Fruit fly (Drosophila melanogaster) whole organism, pupa: ENCODE measurements around the gene Gagr.
A peak's percentile ranks its signal among the peaks of the same experiment; 100 is the strongest.

Source experiments
- CG10348 ChIP-seq: fragments of 200-800 bp; sonication (Bioruptor generic); IDR thresholded peaks from 2 replicates; pipeline ENCODE4 v1.3.6; 2022; ENCODE audit warnings: missing biosample characterization, missing genetic modification characterization
- CG12605 ChIP-seq: fragments of 200-800 bp; sonication (Bioruptor generic); IDR thresholded peaks from 2 replicates; pipeline ENCODE4 v1.3.6; 2022; ENCODE audit warnings: missing biosample characterization, missing genetic modification characterization
- CG13204 ChIP-seq: fragments of 200-800 bp; sonication (Bioruptor generic); optimal IDR thresholded peaks from 2 replicates; lab custom pipeline; 2018; ENCODE audit warnings: missing biosample characterization, mild to moderate bottlenecking, missing genetic modification characterization, moderate library complexity
- CG14655 ChIP-seq: fragments of 200-800 bp; sonication (Bioruptor generic); optimal IDR thresholded peaks from 3 replicates; lab custom pipeline; 2017; ENCODE audit warnings: mild to moderate bottlenecking, missing biosample characterization, missing genetic modification reagents, missing genetic modification characterization
- CG15710 ChIP-seq: fragments of 200-800 bp; sonication (Bioruptor generic); optimal IDR thresholded peaks from 2 replicates; lab custom pipeline; 2018; ENCODE audit warnings: missing biosample characterization, mild to moderate bottlenecking, missing genetic modification characterization, moderate library complexity
- CG17806 ChIP-seq: fragments of 200-800 bp; sonication (Bioruptor generic); optimal IDR thresholded peaks from 2 replicates; lab custom pipeline; 2018; ENCODE audit warnings: missing biosample characterization, mild to moderate bottlenecking, missing genetic modification characterization, moderate library complexity
- CG32121 ChIP-seq: fragments of 200-800 bp; sonication (Bioruptor generic); IDR thresholded peaks from 2 replicates; pipeline ENCODE4 v1.3.6; 2022; ENCODE audit warnings: missing biosample characterization, missing genetic modification characterization
- CG34367 ChIP-seq: fragments of 200-800 bp; sonication (Bioruptor generic); optimal IDR thresholded peaks from 2 replicates; lab custom pipeline; 2018; ENCODE audit warnings: missing biosample characterization, mild to moderate bottlenecking, missing genetic modification characterization
- CG4496 ChIP-seq: fragments of 200-800 bp; sonication (Bioruptor generic); IDR thresholded peaks from 3 replicates; pipeline ENCODE4 v1.3.6; 2022; ENCODE audit warnings: missing biosample characterization, missing genetic modification characterization
- CG8159 ChIP-seq: fragments of 200-800 bp; sonication (Bioruptor generic); optimal IDR thresholded peaks from 3 replicates; lab custom pipeline; 2018; ENCODE audit warnings: missing biosample characterization, mild to moderate bottlenecking, missing genetic modification characterization, moderate library complexity
- CG8301 ChIP-seq: fragments of 200-800 bp; sonication (Bioruptor generic); optimal IDR thresholded peaks from 2 replicates; lab custom pipeline; 2018; ENCODE audit warnings: missing biosample characterization, mild to moderate bottlenecking, missing genetic modification characterization
- CG9948 ChIP-seq: fragments of 200-800 bp; sonication (Bioruptor generic); optimal IDR thresholded peaks from 2 replicates; lab custom pipeline; 2018; ENCODE audit warnings: missing biosample characterization, mild to moderate bottlenecking, missing genetic modification characterization, moderate library complexity
- D1 ChIP-seq: fragments of 200-800 bp; sonication (Bioruptor generic); optimal IDR thresholded peaks from 2 replicates; lab custom pipeline; 2018; ENCODE audit warnings: missing biosample characterization, mild to moderate bottlenecking, missing genetic modification characterization, moderate library complexity
- EcR ChIP-seq: fragments of 200-800 bp; sonication (Bioruptor generic); optimal IDR thresholded peaks from 3 replicates; lab custom pipeline; 2019; ENCODE audit warnings: missing biosample characterization, missing genetic modification characterization, mild to moderate bottlenecking, moderate library complexity, missing genetic modification reagents
- Ets98B ChIP-seq: fragments of 200-800 bp; sonication (Bioruptor generic); IDR thresholded peaks from 2 replicates; pipeline ENCODE4 v1.3.6; 2022; ENCODE audit warnings: missing biosample characterization, missing genetic modification characterization
- Pif1A ChIP-seq: fragments of 200-800 bp; sonication (Bioruptor generic); optimal IDR thresholded peaks from 3 replicates; lab custom pipeline; 2016; ENCODE audit warnings: missing biosample characterization, missing genetic modification characterization
- Pif1B ChIP-seq: fragments of 200-800 bp; sonication (Bioruptor generic); optimal IDR thresholded peaks from 3 replicates; lab custom pipeline; 2016; ENCODE audit warnings: missing biosample characterization, missing genetic modification characterization
- Snoo ChIP-seq: fragments of 200-800 bp; sonication (Bioruptor generic); optimal IDR thresholded peaks from 3 replicates; lab custom pipeline; 2017; ENCODE audit warnings: missing biosample characterization, mild to moderate bottlenecking, missing genetic modification characterization, inconsistent platforms
- fd96Ca ChIP-seq: fragments of 200-800 bp; sonication (Bioruptor generic); IDR thresholded peaks from 3 replicates; pipeline ENCODE4 v1.3.6; 2022; ENCODE audit warnings: missing biosample characterization, missing genetic modification characterization
- gl ChIP-seq: fragments of 200-800 bp; sonication (Bioruptor generic); optimal IDR thresholded peaks from 2 replicates; lab custom pipeline; 2018; ENCODE audit warnings: missing biosample characterization, mild to moderate bottlenecking, missing genetic modification characterization
- rn ChIP-seq: fragments of 200-800 bp; sonication (Bioruptor generic); IDR thresholded peaks from 2 replicates; pipeline ENCODE4 v1.3.6; 2022; ENCODE audit warnings: missing biosample characterization, missing genetic modification characterization

The Gagr gene

DNA sequence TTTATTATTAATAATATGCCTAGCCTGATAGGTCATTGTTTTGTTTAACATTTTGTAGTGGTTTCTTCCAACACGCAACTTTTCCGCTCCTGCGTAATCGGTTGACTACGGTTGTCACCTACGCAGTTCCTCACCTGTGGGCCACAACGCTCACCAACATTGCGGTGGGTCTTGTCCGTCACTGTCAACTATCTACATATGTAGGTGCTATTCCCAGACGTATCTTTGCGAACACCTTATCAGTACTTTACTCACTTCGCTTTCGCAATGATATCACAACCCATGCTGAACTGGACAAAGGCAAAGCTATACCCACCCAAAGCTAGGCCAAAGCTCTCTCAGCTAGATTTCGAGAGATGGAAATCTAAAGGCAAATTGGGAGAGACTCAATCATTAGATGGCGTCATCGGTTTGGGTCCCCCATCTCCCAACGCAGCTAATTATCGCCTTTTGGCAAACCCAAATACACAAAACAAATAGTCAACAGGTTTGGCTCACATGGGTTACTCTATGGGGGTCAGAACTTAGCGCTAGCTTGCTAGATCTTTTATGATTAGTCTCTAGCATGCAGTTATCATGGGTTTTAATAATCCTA lies 38.1 kb upstream of the Gagr start:
- 0 out of 3 replicates have a peak, but pooled peaks have one; percentile 9 for TF ChIP-seq fd96Ca
- TF ChIP-seq CG14655 (GFP tag; lab: Kevin White, UChicago): no peak

DNA sequence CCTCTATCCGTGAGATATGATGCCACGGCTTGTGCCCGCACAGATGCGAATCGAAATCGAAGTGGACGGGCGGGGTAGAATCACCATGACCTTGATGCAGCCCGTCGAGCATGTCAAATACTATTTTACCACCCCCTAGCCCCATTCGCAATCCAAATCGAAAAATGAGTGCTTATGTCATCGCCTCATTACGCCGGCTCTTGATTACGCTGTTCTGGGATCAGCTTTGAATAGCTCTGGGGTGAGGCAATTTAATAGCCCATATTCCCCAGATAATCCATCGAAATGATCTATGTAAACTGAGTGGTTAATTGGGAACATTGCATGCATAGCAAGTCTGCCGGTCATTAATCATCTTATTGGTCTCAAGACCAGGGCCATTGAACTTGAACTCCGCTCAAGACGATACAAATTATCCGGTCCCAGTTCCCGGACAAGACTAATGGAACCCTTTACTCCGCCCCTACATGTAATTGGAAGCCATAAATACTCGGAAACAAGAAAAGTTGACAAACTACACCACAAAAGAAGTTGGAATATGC lies 37.1 kb upstream of the Gagr start:
- no peak for TF ChIP-seq Pif1B (GFP tag; lab: Kevin White, UChicago)
- no peak for TF ChIP-seq CG12605 (GFP tag; lab: Robert Waterston, UW)
- no peak for TF ChIP-seq Ets98B (GFP tag; lab: Robert Waterston, UW)
- TF ChIP-seq EcR: peak; percentile 91
- no peak for TF ChIP-seq CG13204
- TF ChIP-seq CG17806 (tag; lab: Kevin White, UChicago): no peak

- no peak for TF ChIP-seq Pif1B (GFP tag; lab: Kevin White, UChicago)
- TF ChIP-seq CG8159 (tag; lab: Kevin White, UChicago): peak; percentile 62
- TF ChIP-seq Ets98B (GFP tag; lab: Robert Waterston, UW): no peak
- peak; percentile 27 for TF ChIP-seq CG9948 (tag; lab: Kevin White, UChicago)
- TF ChIP-seq CG17806 (tag; lab: Kevin White, UChicago): no peak
- TF ChIP-seq CG15710 (tag; lab: Kevin White, UChicago): peak; percentile 16
- TF ChIP-seq gl (tag; lab: Kevin White, UChicago): no peak
- peak; percentile 52 for TF ChIP-seq D1 (tag; lab: Kevin White, UChicago)
- no peak for TF ChIP-seq Snoo (tag; lab: Kevin White, UChicago)
- TF ChIP-seq, all 21 proteins: peak for 4
Observed at dm6 chr3L:16357860-16358259, 36.5 kb upstream of the Gagr start.

- TF ChIP-seq CG13204 (no peak), CG12605 (GFP tag; lab: Robert Waterston, UW) (no peak), CG15710 (tag; lab: Kevin White, UChicago) (no peak), Pif1A (no peak), CG9948 (tag; lab: Kevin White, UChicago) (no peak), fd96Ca (no peak), Pif1B (GFP tag; lab: Kevin White, UChicago) (no peak), CG10348 (GFP tag; lab: Robert Waterston, UW) (no peak), gl (tag; lab: Kevin White, UChicago) (no peak), CG17806 (tag; lab: Kevin White, UChicago) (no peak), Ets98B (GFP tag; lab: Robert Waterston, UW) (no peak), CG32121 (GFP tag; lab: Robert Waterston, UW) (no peak), CG4496 (GFP tag; lab: Robert Waterston, UW) (no peak), CG8301 (tag; lab: Kevin White, UChicago) (no peak), D1 (tag; lab: Kevin White, UChicago) (no peak), CG34367 (tag; lab: Kevin White, UChicago) (no peak), Snoo (tag; lab: Kevin White, UChicago) (no peak)
- TF ChIP-seq, all 21 proteins: peak for 0
Observed at dm6 chr3L:16359219-16359748, 35.1 kb upstream of the Gagr start, which contains the start of gene ringer. TSS of gene ringer (minus strand) at chr3L:16359428.

DNA sequence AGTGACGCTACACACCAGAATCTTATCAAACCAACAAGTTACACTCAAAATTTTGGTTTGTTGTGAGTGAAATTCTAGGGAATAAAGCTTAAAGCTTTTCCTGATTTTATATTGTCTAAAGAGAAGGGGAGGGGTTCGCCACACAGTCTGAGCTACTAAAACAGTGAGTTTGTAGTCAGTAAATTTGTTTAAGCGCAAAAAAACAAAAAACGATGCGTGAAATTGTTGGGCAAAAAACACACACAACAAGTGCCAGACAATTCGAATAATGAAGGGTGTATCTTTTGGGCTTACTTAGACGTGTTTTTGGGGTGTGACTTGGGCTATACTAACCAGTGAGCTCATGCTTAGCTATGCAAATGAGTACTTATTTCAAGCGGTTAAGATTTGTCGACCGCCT lies 34.6 kb upstream of the Gagr start:
- TF ChIP-seq D1 (tag; lab: Kevin White, UChicago) (no peak), CG34367 (tag; lab: Kevin White, UChicago) (no peak), EcR (no peak), rn (GFP tag; lab: Robert Waterston, UW) (no peak), CG9948 (tag; lab: Kevin White, UChicago) (no peak), Snoo (tag; lab: Kevin White, UChicago) (no peak), CG13204 (no peak), CG14655 (GFP tag; lab: Kevin White, UChicago) (no peak), CG4496 (GFP tag; lab: Robert Waterston, UW) (no peak)

- TF ChIP-seq CG32121 (GFP tag; lab: Robert Waterston, UW) (no peak), CG15710 (tag; lab: Kevin White, UChicago) (peak; percentile 97), Pif1B (GFP tag; lab: Kevin White, UChicago) (peak; percentile 84), fd96Ca (0 out of 3 replicates have a peak, but pooled peaks have one; percentile 22), Pif1A (peak; percentile 83), rn (GFP tag; lab: Robert Waterston, UW) (no peak), CG14655 (GFP tag; lab: Kevin White, UChicago) (peak; percentile 83), gl (tag; lab: Kevin White, UChicago) (peak; percentile 86), CG8159 (tag; lab: Kevin White, UChicago) (peak; percentile 98), CG10348 (GFP tag; lab: Robert Waterston, UW) (no peak), EcR (peak; percentile 91), Ets98B (GFP tag; lab: Robert Waterston, UW) (no peak), CG8301 (tag; lab: Kevin White, UChicago) (peak; percentile 67), CG12605 (GFP tag; lab: Robert Waterston, UW) (no peak), CG17806 (tag; lab: Kevin White, UChicago) (peak; percentile 94), CG9948 (tag; lab: Kevin White, UChicago) (peak; percentile 98), D1 (tag; lab: Kevin White, UChicago) (peak; percentile 93), CG34367 (tag; lab: Kevin White, UChicago) (peak; percentile 95), Snoo (tag; lab: Kevin White, UChicago) (peak; percentile 73), CG13204 (peak; percentile 90), CG4496 (GFP tag; lab: Robert Waterston, UW) (no peak)
Observed at dm6 chr3L:16361200-16361815, 33.1 kb upstream of the Gagr start.
